Worm (Caenorhabditis elegans) whole organism, L2 larva: Measurements from ENCODE around the gene nekl-4.

Source experiments
- C34F6.9 ChIP-seq: fragments of 150-350 bp; optimal IDR thresholded peaks from 2 replicates; lab custom pipeline; 2014; ENCODE audit warnings: missing biosample characterization, missing genetic modification characterization
- F13H6.1 ChIP-seq: sonication (generic microtip); optimal IDR thresholded peaks from 2 replicates; lab custom pipeline; 2016; ENCODE audit warnings: missing genetic modification characterization, missing compliant biosample characterization
- R02D3.7 ChIP-seq: fragments of 150-350 bp; optimal IDR thresholded peaks from 2 replicates; lab custom pipeline; 2014; ENCODE audit warnings: missing biosample characterization, missing genetic modification characterization
- Y55F3AM.14 ChIP-seq: fragments of 200-800 bp; sonication (Bioruptor generic); optimal IDR thresholded peaks from 2 replicates; lab custom pipeline; 2018; ENCODE audit warnings: mild to moderate bottlenecking, missing genetic modification characterization, missing compliant biosample characterization
- ZK546.5 ChIP-seq: sonication (generic microtip); optimal IDR thresholded peaks from 2 replicates; lab custom pipeline; 2017; ENCODE audit warnings: missing biosample characterization, missing genetic modification characterization
- alr-1 ChIP-seq: fragments of 150-350 bp; optimal IDR thresholded peaks from 2 replicates; lab custom pipeline; 2014; ENCODE audit warnings: missing biosample characterization, missing genetic modification characterization
- aly-2 ChIP-seq: fragments of 150-350 bp; optimal IDR thresholded peaks from 2 replicates; lab custom pipeline; 2014; ENCODE audit warnings: missing biosample characterization, missing genetic modification characterization
- ama-1 ChIP-seq: fragments of 150-350 bp; optimal IDR thresholded peaks from 2 replicates; lab custom pipeline; 2018; ENCODE audit warnings: inconsistent platforms
- blmp-1 ChIP-seq: sonication (generic microtip); optimal IDR thresholded peaks from 2 replicates; lab custom pipeline; 2017; ENCODE audit warnings: missing genetic modification characterization, mild to moderate bottlenecking, missing compliant biosample characterization, antibody characterized with exemption, moderate library complexity; ENCODE audit not compliant: insufficient read depth
- ceh-82 ChIP-seq: fragments of 150-350 bp; optimal IDR thresholded peaks from 2 replicates; lab custom pipeline; 2014; ENCODE audit warnings: missing biosample characterization, missing genetic modification characterization
- crh-2 ChIP-seq: sonication (generic microtip); optimal IDR thresholded peaks from 2 replicates; lab custom pipeline; 2017; ENCODE audit warnings: missing biosample characterization, missing genetic modification characterization
- dmd-4 ChIP-seq: sonication (generic microtip); optimal IDR thresholded peaks from 2 replicates; lab custom pipeline; 2017; ENCODE audit warnings: missing biosample characterization, missing genetic modification characterization
- egl-27 ChIP-seq: sonication (generic microtip); optimal IDR thresholded peaks from 3 replicates; lab custom pipeline; 2017; ENCODE audit warnings: missing biosample characterization, missing genetic modification reagents, missing genetic modification characterization
- elt-1 ChIP-seq: fragments of 150-350 bp; optimal IDR thresholded peaks from 2 replicates; lab custom pipeline; 2014; ENCODE audit warnings: missing biosample characterization, missing genetic modification characterization
- elt-3 ChIP-seq: sonication (generic microtip); optimal IDR thresholded peaks from 2 replicates; lab custom pipeline; 2017; ENCODE audit warnings: missing biosample characterization, missing genetic modification characterization
- fos-1 ChIP-seq: fragments of 150-350 bp; optimal IDR thresholded peaks from 2 replicates; lab custom pipeline; 2014; ENCODE audit warnings: missing biosample characterization, missing genetic modification characterization
- gmeb-1 ChIP-seq: fragments of 150-350 bp; optimal IDR thresholded peaks from 2 replicates; lab custom pipeline; 2014; ENCODE audit warnings: missing biosample characterization, missing genetic modification characterization
- lin-11 ChIP-seq: fragments of 150-350 bp; sonication (generic microtip); optimal IDR thresholded peaks from 2 replicates; lab custom pipeline; 2014; ENCODE audit warnings: missing biosample characterization, missing genetic modification characterization, inconsistent platforms, mixed read lengths
- lin-13 ChIP-seq: fragments of 150-350 bp; optimal IDR thresholded peaks from 2 replicates; lab custom pipeline; 2014; ENCODE audit warnings: missing biosample characterization, missing genetic modification reagents, missing genetic modification characterization
- lin-39 ChIP-seq: fragments of 150-350 bp; optimal IDR thresholded peaks from 2 replicates; lab custom pipeline; 2014; ENCODE audit warnings: missing biosample characterization, missing genetic modification reagents, missing genetic modification characterization
- lsy-2 ChIP-seq, 2 experiments: fragments of 150-350 bp in 1 of 2; sonication (generic microtip) in 1 of 2; optimal IDR thresholded peaks; 2 replicates each; lab custom pipeline; 2014 to 2017; ENCODE audit warnings: missing biosample characterization in 2 of 2, missing genetic modification characterization in 2 of 2
- mbf-1 ChIP-seq: sonication (generic microtip); optimal IDR thresholded peaks from 2 replicates; lab custom pipeline; 2017; ENCODE audit warnings: missing biosample characterization, missing genetic modification characterization
- mdl-1 ChIP-seq, 2 experiments: fragments of 150-350 bp in 1 of 2; sonication (generic microtip) in 1 of 2; optimal IDR thresholded peaks; 2 replicates each; lab custom pipeline; 2017; ENCODE audit warnings: missing biosample characterization in 2 of 2, missing genetic modification characterization in 2 of 2
- nhr-10 ChIP-seq: sonication (generic microtip); optimal IDR thresholded peaks from 2 replicates; lab custom pipeline; 2017; ENCODE audit warnings: missing biosample characterization, missing genetic modification characterization
- nhr-11 ChIP-seq: fragments of 150-350 bp; optimal IDR thresholded peaks from 2 replicates; lab custom pipeline; 2014; ENCODE audit warnings: missing biosample characterization, missing genetic modification characterization
- nhr-12 ChIP-seq: fragments of 150-350 bp; optimal IDR thresholded peaks from 2 replicates; lab custom pipeline; 2014; ENCODE audit warnings: missing biosample characterization, missing genetic modification characterization
- nhr-129 ChIP-seq: fragments of 150-350 bp; optimal IDR thresholded peaks from 2 replicates; lab custom pipeline; 2014; ENCODE audit warnings: missing biosample characterization, missing genetic modification characterization
- nhr-21 ChIP-seq: fragments of 150-350 bp; optimal IDR thresholded peaks from 2 replicates; lab custom pipeline; 2014; ENCODE audit warnings: missing biosample characterization, missing genetic modification characterization
- nhr-23 ChIP-seq: fragments of 150-350 bp; optimal IDR thresholded peaks from 2 replicates; lab custom pipeline; 2014; ENCODE audit warnings: missing biosample characterization, missing genetic modification reagents, missing genetic modification characterization
- nhr-237 ChIP-seq: fragments of 150-350 bp; optimal IDR thresholded peaks from 2 replicates; lab custom pipeline; 2014; ENCODE audit warnings: missing biosample characterization, missing genetic modification characterization
- nhr-25 ChIP-seq: fragments of 150-350 bp; sonication (generic microtip); optimal IDR thresholded peaks from 3 replicates; lab custom pipeline; 2014; ENCODE audit warnings: missing biosample characterization, missing genetic modification characterization
- nhr-6 ChIP-seq: fragments of 150-350 bp; optimal IDR thresholded peaks from 2 replicates; lab custom pipeline; 2014; ENCODE audit warnings: missing biosample characterization, missing genetic modification characterization
- nhr-77 ChIP-seq: fragments of 150-350 bp; optimal IDR thresholded peaks from 2 replicates; lab custom pipeline; 2014; ENCODE audit warnings: missing biosample characterization, missing genetic modification characterization
- peb-1 ChIP-seq: fragments of 150-350 bp; optimal IDR thresholded peaks from 2 replicates; lab custom pipeline; 2014; ENCODE audit warnings: missing biosample characterization, missing genetic modification characterization
- sem-4 ChIP-seq: fragments of 150-350 bp; optimal IDR thresholded peaks from 2 replicates; lab custom pipeline; 2014; ENCODE audit warnings: missing biosample characterization, missing genetic modification reagents, missing genetic modification characterization
- skn-1 ChIP-seq: sonication (generic microtip); optimal IDR thresholded peaks from 2 replicates; lab custom pipeline; 2017; ENCODE audit warnings: missing biosample characterization, missing genetic modification characterization
- sma-3 ChIP-seq: sonication (generic microtip); optimal IDR thresholded peaks from 2 replicates; lab custom pipeline; 2016; ENCODE audit warnings: missing genetic modification reagents, missing genetic modification characterization, missing compliant biosample characterization
- snpc-4 ChIP-seq: fragments of 150-350 bp; optimal IDR thresholded peaks from 2 replicates; lab custom pipeline; 2014; ENCODE audit warnings: missing biosample characterization, missing genetic modification characterization
- unc-39 ChIP-seq: fragments of 150-350 bp; optimal IDR thresholded peaks from 2 replicates; lab custom pipeline; 2014; ENCODE audit warnings: missing biosample characterization, missing genetic modification characterization
- unc-55 ChIP-seq: fragments of 150-350 bp; sonication (generic microtip); optimal IDR thresholded peaks from 3 replicates; lab custom pipeline; 2014; ENCODE audit warnings: missing biosample characterization, missing genetic modification reagents, missing genetic modification characterization
- unc-62 ChIP-seq: fragments of 150-350 bp; optimal IDR thresholded peaks from 2 replicates; lab custom pipeline; 2014; ENCODE audit warnings: missing biosample characterization, missing genetic modification reagents, missing genetic modification characterization
- zag-1 ChIP-seq: fragments of 150-350 bp; optimal IDR thresholded peaks from 2 replicates; lab custom pipeline; 2014; ENCODE audit warnings: missing biosample characterization, missing genetic modification characterization
- ztf-1 ChIP-seq: fragments of 200-800 bp; sonication (Bioruptor generic); conservative IDR thresholded peaks from 2 replicates; pipeline ENCODE4 v1.3.6; 2022; ENCODE audit warnings: missing genetic modification characterization, missing compliant biosample characterization
- ztf-11 ChIP-seq: sonication (generic microtip); optimal IDR thresholded peaks from 2 replicates; lab custom pipeline; 2017; ENCODE audit warnings: missing biosample characterization, missing genetic modification characterization
- ztf-4 ChIP-seq: fragments of 150-350 bp; optimal IDR thresholded peaks from 2 replicates; lab custom pipeline; 2014; ENCODE audit warnings: missing biosample characterization, missing genetic modification characterization

nekl-4 gene

DNA sequence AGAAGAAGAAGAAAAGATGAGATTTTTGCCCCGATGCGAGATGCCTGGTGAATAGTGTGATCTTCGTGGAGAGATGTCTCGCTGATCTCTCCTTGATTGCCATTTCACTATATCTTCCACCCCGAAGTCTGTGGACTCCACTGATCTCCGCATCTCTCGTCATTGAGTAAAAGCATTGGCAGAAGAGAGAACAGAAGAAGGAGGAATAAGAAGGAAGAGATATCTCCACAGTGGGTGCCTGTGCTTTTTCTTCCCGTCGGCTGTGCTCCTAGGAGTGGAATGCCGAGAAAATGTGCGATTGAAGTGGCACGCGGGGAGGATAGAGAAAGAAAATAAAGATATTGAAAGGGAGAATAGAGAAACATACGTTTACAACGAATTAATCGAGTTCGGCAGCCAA, 46.4 kb upstream of the nekl-4 start:
- no peak for TF ChIP-seq zag-1 (tag; lab: Kevin White, UChicago)
- TF ChIP-seq sem-4 (tag; lab: Kevin White, UChicago) = no peak
- no peak for TF ChIP-seq peb-1
- TF ChIP-seq nhr-77 = no peak
- no peak for TF ChIP-seq ZK546.5 (tag; lab: Kevin White, UChicago)
- TF ChIP-seq skn-1 = no peak
- TF ChIP-seq fos-1 (tag; lab: Kevin White, UChicago) = no peak
- TF ChIP-seq unc-55 (GFP tag; lab: Kevin White, UChicago) = no peak
- no peak for TF ChIP-seq lin-39
- TF ChIP-seq blmp-1 = no peak
- no peak for TF ChIP-seq nhr-21 (tag; lab: Kevin White, UChicago)
- peak in 1 of 2 experiments; percentile 23 for TF ChIP-seq lsy-2 (tag; optimal IDR thresholded peaks at IDR 0.05; lab: Kevin White, UChicago)
- TF ChIP-seq unc-62 (GFP tag; lab: Kevin White, UChicago) = no peak
- TF ChIP-seq F13H6.1 = peak; percentile 70
- no peak for TF ChIP-seq ztf-1 (GFP tag; lab: Robert Waterston, UW)
- no peak for TF ChIP-seq lin-13
- no peak for TF ChIP-seq aly-2 (tag; lab: Kevin White, UChicago)
- TF ChIP-seq nhr-10 (tag; lab: Kevin White, UChicago) = no peak
- peak; percentile 19 for TF ChIP-seq C34F6.9 (tag; lab: Kevin White, UChicago)
- TF ChIP-seq nhr-129 (tag; lab: Kevin White, UChicago) = peak; percentile 76
- TF ChIP-seq mdl-1 (tag; optimal IDR thresholded peaks at IDR 0.05; lab: Kevin White, UChicago) = no peak
- TF ChIP-seq, all 48 proteins: peak for 4

DNA sequence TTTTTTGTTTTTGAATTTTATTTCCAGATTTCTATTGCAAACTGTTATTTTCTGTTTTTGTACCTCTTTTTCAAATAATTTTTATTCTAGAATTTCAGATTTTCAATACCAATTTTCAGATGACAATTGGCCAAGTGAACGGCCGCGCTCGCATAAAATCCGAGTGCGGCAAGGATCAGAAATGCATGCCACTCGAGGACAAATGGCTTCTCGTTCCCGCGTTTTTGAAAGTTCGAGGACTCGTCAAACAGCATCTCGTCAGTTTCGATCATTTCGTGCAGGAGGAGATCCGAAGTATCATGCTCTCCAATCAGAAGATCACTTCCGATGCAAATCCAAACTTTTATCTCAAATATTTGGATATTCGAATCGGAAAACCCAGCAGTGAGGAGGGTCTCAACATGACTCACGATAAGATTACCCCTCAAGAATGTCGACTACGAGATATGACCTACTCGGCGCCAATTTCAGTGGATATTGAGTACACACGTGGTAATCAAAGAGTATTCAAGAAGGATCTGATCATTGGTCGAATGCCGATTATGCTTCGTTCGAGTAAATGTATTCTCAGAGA, 40.0 kb upstream of the nekl-4 start, which contains the start of gene rpc-2:
rpc-2 (plus strand) TSS at position 120 of the 574 bp plus-strand sequence.
- TF ChIP-seq unc-39 (tag; lab: Kevin White, UChicago) (no peak), nhr-23 (tag; lab: Kevin White, UChicago) (no peak), lsy-2 (tag; optimal IDR thresholded peaks at IDR 0.05; lab: Kevin White, UChicago) (no peak), ama-1 (peak; percentile 31), sma-3 (no peak), Y55F3AM.14 (GFP tag; lab: Kevin White, UChicago) (no peak), zag-1 (tag; lab: Kevin White, UChicago) (no peak), elt-1 (tag; lab: Kevin White, UChicago) (no peak)

DNA sequence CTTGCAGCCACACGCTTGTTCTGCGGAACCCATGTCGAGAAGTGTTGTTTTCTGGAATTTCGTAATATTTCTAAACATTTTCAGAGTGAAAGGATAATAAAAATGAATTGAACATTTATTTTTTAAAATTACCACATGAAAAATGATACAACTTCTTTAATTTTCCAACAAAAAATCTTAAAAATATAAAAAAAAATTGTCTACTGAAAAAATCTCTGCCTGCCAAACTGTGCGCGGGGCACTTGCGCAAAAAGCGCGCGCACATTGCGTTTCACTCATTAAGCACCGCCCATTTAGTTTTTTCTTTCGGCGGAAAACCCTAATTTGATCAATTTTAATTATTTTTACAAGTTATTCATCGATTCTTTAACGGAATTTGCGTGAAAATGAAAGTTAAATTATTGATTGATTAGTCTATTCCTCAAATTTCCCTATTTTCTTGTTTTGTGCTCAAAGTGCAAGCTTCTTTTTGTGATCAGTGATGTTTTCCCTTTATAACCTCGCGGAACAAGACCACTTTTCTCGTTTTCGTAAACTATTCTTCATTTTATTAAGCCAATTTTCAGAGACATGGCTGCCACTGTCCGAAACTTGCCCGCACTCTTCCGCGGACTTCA, 37.7 kb upstream of the nekl-4 start, which contains the start of the genes nmad-1 and hach-1:
nmad-1 (minus strand) TSS at position 51 of the 617 bp plus-strand sequence.
hach-1 (plus strand) TSS at position 567 of the 617 bp plus-strand sequence.
- TF ChIP-seq ztf-1 (GFP tag; lab: Robert Waterston, UW) (no peak), F13H6.1 (peak; percentile 85), unc-55 (GFP tag; lab: Kevin White, UChicago) (peak; percentile 77), R02D3.7 (tag; lab: Kevin White, UChicago) (no peak), unc-39 (tag; lab: Kevin White, UChicago) (no peak), nhr-12 (no peak), nhr-23 (tag; lab: Kevin White, UChicago) (no peak), egl-27 (tag; lab: Kevin White, UChicago) (no peak), ztf-4 (tag; lab: Kevin White, UChicago) (peak; percentile 56), nhr-21 (tag; lab: Kevin White, UChicago) (peak; percentile 14), blmp-1 (peak; percentile 39), elt-3 (tag; lab: Kevin White, UChicago) (no peak), ztf-11 (tag; lab: Kevin White, UChicago) (no peak), lin-39 (no peak), nhr-237 (tag; lab: Kevin White, UChicago) (no peak), fos-1 (tag; lab: Kevin White, UChicago) (peak; percentile 28), mdl-1 (tag; optimal IDR thresholded peaks at IDR 0.05; lab: Kevin White, UChicago) (no peak), gmeb-1 (tag; lab: Kevin White, UChicago) (peak; percentile 79), C34F6.9 (tag; lab: Kevin White, UChicago) (peak; percentile 52), Y55F3AM.14 (GFP tag; lab: Kevin White, UChicago) (no peak), zag-1 (tag; lab: Kevin White, UChicago) (no peak), lin-11 (tag; lab: Kevin White, UChicago) (peak; percentile 58), ceh-82 (tag; lab: Kevin White, UChicago) (no peak), alr-1 (tag; lab: Kevin White, UChicago) (no peak), ama-1 (no peak), nhr-6 (no peak), snpc-4 (tag; lab: Kevin White, UChicago) (peak; percentile 47), nhr-11 (tag; lab: Kevin White, UChicago) (peak; percentile 10), lsy-2 (tag; optimal IDR thresholded peaks at IDR 0.05; lab: Kevin White, UChicago) (peak; percentile 20 to 85), ZK546.5 (tag; lab: Kevin White, UChicago) (no peak), mbf-1 (tag; lab: Kevin White, UChicago) (no peak), nhr-10 (tag; lab: Kevin White, UChicago) (no peak), nhr-77 (no peak), lin-13 (peak; percentile 61), sma-3 (peak; percentile 85), nhr-25 (tag; lab: Kevin White, UChicago) (peak; percentile 70), peb-1 (no peak), dmd-4 (tag; lab: Kevin White, UChicago) (no peak), crh-2 (tag; lab: Kevin White, UChicago) (peak; percentile 40)
